Worm (Caenorhabditis elegans): ENCODE data around the gene pals-17.
"Not testable (repeated sequence)": the region's sequence is repeated elsewhere in the genome, so short reads cannot be mapped to it uniquely, and the experiment has no call there.

The pals-17 gene

ce11 chrIII:1383483-1383882 lies 8.2 kb downstream of the pals-17 start:
- TF ChIP-seq ceh-82 (tag; optimal IDR thresholded peaks at IDR 0.05) (no peak), sea-2 (GFP tag; optimal IDR thresholded peaks at IDR 0.05) (no peak), ceh-28 (tag; optimal IDR thresholded peaks at IDR 0.05) (no peak), nfya-1 (tag; optimal IDR thresholded peaks at IDR 0.05; ENCODE audit: insufficient read depth) (no peak), unc-62 (GFP tag; optimal IDR thresholded peaks at IDR 0.05) (no peak), mml-1 (tag; optimal IDR thresholded peaks at IDR 0.05) (no peak), lin-15B (tag; optimal IDR thresholded peaks at IDR 0.05) (no peak), nhr-237 (tag; optimal IDR thresholded peaks at IDR 0.05) (no peak), ztf-11 (tag; optimal IDR thresholded peaks at IDR 0.05) (no peak), mdl-1 (tag; optimal IDR thresholded peaks at IDR 0.05) (no peak), nhr-23 (tag; optimal IDR thresholded peaks at IDR 0.05) (no peak), unc-39 (tag; optimal IDR thresholded peaks at IDR 0.05) (no peak), pha-4 (tag; optimal IDR thresholded peaks at IDR 0.05) (no peak), nhr-11 (tag; optimal IDR thresholded peaks at IDR 0.05) (no peak), hmg-11 (tag; optimal IDR thresholded peaks at IDR 0.05) (no peak)

DNA sequence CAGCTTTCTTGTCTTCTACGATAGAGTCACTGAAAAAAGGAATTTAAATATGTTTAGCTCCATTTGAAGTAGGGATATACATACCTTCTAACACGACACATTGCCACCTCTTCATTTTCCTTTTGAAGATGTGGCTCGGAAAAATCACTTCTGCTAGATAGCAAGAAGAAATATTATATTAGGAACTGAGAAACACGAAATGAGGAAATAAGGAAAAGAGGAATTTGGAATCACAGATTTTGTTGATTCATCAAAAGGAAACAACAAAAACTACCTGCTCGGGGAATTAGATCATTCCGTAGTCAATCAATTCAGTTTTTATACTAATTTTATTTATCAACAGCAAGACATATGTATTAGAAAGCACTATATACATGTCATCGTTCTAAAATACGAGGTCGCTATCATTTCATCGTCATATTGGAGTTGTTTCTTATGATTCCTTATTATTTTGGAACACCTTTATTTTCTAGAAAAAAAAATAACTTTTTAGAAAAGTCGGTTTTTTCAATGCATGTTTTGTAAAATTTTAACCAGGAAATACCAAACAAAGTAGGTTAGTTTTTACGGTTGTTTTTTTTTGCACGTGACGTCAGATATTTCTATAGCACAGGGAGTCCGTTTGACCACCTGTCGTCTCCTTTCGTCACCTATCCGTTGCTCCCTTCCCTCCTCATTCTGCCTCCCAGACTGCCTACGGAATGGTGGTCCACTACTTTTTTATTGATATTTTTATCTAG lies 10.9 kb downstream of the pals-17 start, which contains the start of the genes pals-21 and Y82E9BR.6:
Gene pals-21, minus strand, starts transcription at position 101 of the 740 bp plus-strand sequence.
Gene Y82E9BR.6, plus strand, starts transcription at position 690 of the 740 bp plus-strand sequence.
- TF ChIP-seq zag-1 (tag; optimal IDR thresholded peaks at IDR 0.05): no peak
- TF ChIP-seq nhr-28 (tag; optimal IDR thresholded peaks at IDR 0.05): no peak
- TF ChIP-seq lsy-12 (tag; optimal IDR thresholded peaks at IDR 0.05): no peak
- TF ChIP-seq R02D3.7 (tag; optimal IDR thresholded peaks at IDR 0.05): no peak
- no peak for TF ChIP-seq nhr-76 (tag; optimal IDR thresholded peaks at IDR 0.05)
- no peak for TF ChIP-seq nhr-237 (tag; optimal IDR thresholded peaks at IDR 0.05)
- TF ChIP-seq egl-5 (tag; optimal IDR thresholded peaks at IDR 0.05): no peak
- no peak for TF ChIP-seq egl-27 (tag; optimal IDR thresholded peaks at IDR 0.05)
- no peak for TF ChIP-seq tbx-2 (tag; optimal IDR thresholded peaks at IDR 0.05)
- TF ChIP-seq ZK546.5 (tag; optimal IDR thresholded peaks at IDR 0.05): no peak
- no peak for TF ChIP-seq nhr-23 (tag; optimal IDR thresholded peaks at IDR 0.05)
- no peak for TF ChIP-seq sea-2 (GFP tag; optimal IDR thresholded peaks at IDR 0.05)
- TF ChIP-seq jun-1 (tag; optimal IDR thresholded peaks at IDR 0.05): no peak
- TF ChIP-seq nfya-1 (tag; optimal IDR thresholded peaks at IDR 0.05; ENCODE audit: insufficient read depth): no peak
- TF ChIP-seq elt-1 (tag; optimal IDR thresholded peaks at IDR 0.05): no peak
- no peak for TF ChIP-seq elt-3 (tag; optimal IDR thresholded peaks at IDR 0.05)
- TF ChIP-seq eor-1 (tag; optimal IDR thresholded peaks at IDR 0.05): no peak
- no peak for TF ChIP-seq nhr-77 (tag; optimal IDR thresholded peaks at IDR 0.05)
- TF ChIP-seq fkh-10 (GFP tag; optimal IDR thresholded peaks at IDR 0.05): no peak

- TF ChIP-seq nhr-28, ceh-9, ztf-11 (tag; optimal IDR thresholded peaks at IDR 0.05): not testable (repeated sequence)
Observed at ce11 chrIII:1377903-1378302, 13.7 kb downstream of the pals-17 start, which contains the start of gene pals-40. pals-40 (minus strand) TSS chrIII:1378003.

ce11 chrIII:1375491-1375890 lies 16.2 kb downstream of the pals-17 start, which contains the start of gene Y82E9BR.10:
Y82E9BR.10 (minus strand) TSS chrIII:1375591.
- TF ChIP-seq ama-1 (optimal IDR thresholded peaks at IDR 0.05); nhr-43 (tag; optimal IDR thresholded peaks at IDR 0.05; ENCODE audit: poor library complexity, severe bottlenecking); mml-1 (tag; optimal IDR thresholded peaks at IDR 0.05): not testable (repeated sequence)

ce11 chrIII:1374355-1374807 lies 17.3 kb downstream of the pals-17 start, which contains the start of gene Y82E9BR.20:
Y82E9BR.20 (plus strand) TSS chrIII:1374405.
- no peak for TF ChIP-seq ZK546.5 (tag; optimal IDR thresholded peaks at IDR 0.05)
- TF ChIP-seq sea-2 (GFP tag; optimal IDR thresholded peaks at IDR 0.05): no peak
- TF ChIP-seq fos-1 (tag; optimal IDR thresholded peaks at IDR 0.05): no peak
- TF ChIP-seq elt-2 (tag; optimal IDR thresholded peaks at IDR 0.05): no peak
- no peak for TF ChIP-seq mdl-1 (tag; optimal IDR thresholded peaks at IDR 0.05)
- no peak for TF ChIP-seq nhr-25 (tag; optimal IDR thresholded peaks at IDR 0.05)
- no peak for TF ChIP-seq egl-27 (tag; optimal IDR thresholded peaks at IDR 0.05)
- no peak for TF ChIP-seq unc-62 (GFP tag; optimal IDR thresholded peaks at IDR 0.05)
- TF ChIP-seq nhr-76 (tag; optimal IDR thresholded peaks at IDR 0.05): no peak
- TF ChIP-seq nhr-77 (tag; optimal IDR thresholded peaks at IDR 0.05): no peak
- no peak for TF ChIP-seq ama-1 (optimal IDR thresholded peaks at IDR 0.05)
- no peak for TF ChIP-seq pqm-1 (tag; optimal IDR thresholded peaks at IDR 0.05)
- TF ChIP-seq nfya-1 (tag; optimal IDR thresholded peaks at IDR 0.05; ENCODE audit: insufficient read depth): no peak
- TF ChIP-seq egl-5 (tag; optimal IDR thresholded peaks at IDR 0.05): no peak
- TF ChIP-seq zag-1 (tag; optimal IDR thresholded peaks at IDR 0.05): no peak
- TF ChIP-seq ztf-11 (tag; optimal IDR thresholded peaks at IDR 0.05): no peak
- TF ChIP-seq unc-39 (tag; optimal IDR thresholded peaks at IDR 0.05): no peak
- TF ChIP-seq lsy-12 (tag; optimal IDR thresholded peaks at IDR 0.05): no peak
- TF ChIP-seq nhr-43 (tag; optimal IDR thresholded peaks at IDR 0.05; ENCODE audit: poor library complexity, severe bottlenecking): no peak
